Fruit fly (Drosophila melanogaster) whole organism, embryonic: ENCODE measurements around the gene Cpr30B.
A peak's percentile ranks its signal among the peaks of the same experiment; 100 is the strongest.

Experiments
- ATbp ChIP-seq: fragments of 200-800 bp; sonication (Bioruptor generic); optimal IDR thresholded peaks from 2 replicates; lab custom pipeline; 2017; ENCODE audit warnings: missing biosample characterization, mild to moderate bottlenecking, missing genetic modification characterization, missing genetic modification reagents
- CG11723 ChIP-seq: fragments of 200-800 bp; sonication (Bioruptor generic); optimal IDR thresholded peaks from 2 replicates; lab custom pipeline; 2017; ENCODE audit warnings: missing biosample characterization, mild to moderate bottlenecking, missing genetic modification characterization
- CG13287 ChIP-seq: fragments of 200-800 bp; sonication (Bioruptor generic); IDR thresholded peaks from 2 replicates; pipeline ENCODE4 v1.3.6; 2022; ENCODE audit warnings: missing biosample characterization, missing genetic modification characterization; ENCODE audit not compliant: partially characterized antibody
- CG14050 ChIP-seq: fragments of 200-800 bp; sonication (Bioruptor generic); IDR thresholded peaks from 3 replicates; pipeline ENCODE4 v1.3.6; 2022; ENCODE audit warnings: missing biosample characterization, missing genetic modification characterization
- CG1603 ChIP-seq: fragments of 200-800 bp; sonication (Bioruptor generic); optimal IDR thresholded peaks from 2 replicates; lab custom pipeline; 2019; ENCODE audit warnings: missing biosample characterization, mild to moderate bottlenecking, missing genetic modification characterization, moderate library complexity
- CG17568 ChIP-seq: fragments of 200-800 bp; sonication (Bioruptor generic); optimal IDR thresholded peaks from 2 replicates; lab custom pipeline; 2018; ENCODE audit warnings: missing biosample characterization, mild to moderate bottlenecking, missing genetic modification characterization, moderate library complexity
- CG17612 ChIP-seq: fragments of 200-800 bp; sonication (Bioruptor generic); IDR thresholded peaks from 2 replicates; pipeline ENCODE4 v1.3.6; 2022; ENCODE audit warnings: missing biosample characterization, missing genetic modification characterization
- CG17829 ChIP-seq: fragments of 200-800 bp; optimal IDR thresholded peaks from 2 replicates; lab custom pipeline; 2019; ENCODE audit warnings: missing biosample characterization, mild to moderate bottlenecking, missing genetic modification characterization, moderate library complexity
- CG32532 ChIP-seq: fragments of 200-800 bp; sonication (Bioruptor generic); IDR thresholded peaks from 2 replicates; pipeline ENCODE4 v1.3.6; 2022; ENCODE audit warnings: missing biosample characterization, missing genetic modification characterization
- CG34376 ChIP-seq: fragments of 200-800 bp; sonication (Bioruptor generic); optimal IDR thresholded peaks from 2 replicates; lab custom pipeline; 2018; ENCODE audit warnings: missing biosample characterization, mild to moderate bottlenecking, missing genetic modification characterization
- CG3726 ChIP-seq: fragments of 200-800 bp; sonication (Bioruptor generic); IDR thresholded peaks from 3 replicates; pipeline ENCODE4, ENCODE4 v1.3.6; 2022; ENCODE audit warnings: missing biosample characterization, missing genetic modification characterization
- CG4282 ChIP-seq: fragments of 200-800 bp; sonication (Bioruptor generic); optimal IDR thresholded peaks from 2 replicates; lab custom pipeline; 2016; ENCODE audit warnings: missing biosample characterization, missing genetic modification characterization
- CG4617 ChIP-seq: fragments of 200-800 bp; sonication (Bioruptor generic); optimal IDR thresholded peaks from 3 replicates; lab custom pipeline; 2016; ENCODE audit warnings: missing biosample characterization, missing genetic modification characterization, borderline replicate concordance
- CG8281 ChIP-seq: fragments of 200-800 bp; sonication (Bioruptor generic); optimal IDR thresholded peaks from 2 replicates; lab custom pipeline; 2018; ENCODE audit warnings: missing biosample characterization, mild to moderate bottlenecking, missing genetic modification characterization, moderate library complexity
- CG8765 ChIP-seq: fragments of 200-800 bp; sonication (Bioruptor generic); IDR thresholded peaks from 2 replicates; pipeline ENCODE4 v1.3.6; 2022; ENCODE audit warnings: missing biosample characterization, missing genetic modification characterization
- CG8944 ChIP-seq: fragments of 200-800 bp; sonication (Bioruptor generic); optimal IDR thresholded peaks from 3 replicates; lab custom pipeline; 2016; ENCODE audit warnings: missing biosample characterization, missing genetic modification characterization
- Camta ChIP-seq: fragments of 200-800 bp; sonication (Bioruptor generic); optimal IDR thresholded peaks from 2 replicates; lab custom pipeline; 2016; ENCODE audit warnings: missing biosample characterization, missing genetic modification characterization
- H15 ChIP-seq: fragments of 200-800 bp; sonication (Bioruptor generic); IDR thresholded peaks from 3 replicates; pipeline ENCODE4 v1.3.6; 2022; ENCODE audit warnings: missing biosample characterization, missing genetic modification characterization
- HHEX ChIP-seq: fragments of 200-800 bp; sonication (Bioruptor generic); optimal IDR thresholded peaks from 3 replicates; lab custom pipeline; 2017; ENCODE audit warnings: missing biosample characterization, mild to moderate bottlenecking, missing genetic modification characterization, missing genetic modification reagents
- HLH54F ChIP-seq: fragments of 200-800 bp; sonication (Bioruptor generic); optimal IDR thresholded peaks from 3 replicates; lab custom pipeline; 2016; ENCODE audit warnings: missing biosample characterization, missing genetic modification characterization
- Lhr ChIP-seq: fragments of 200-800 bp; sonication (Bioruptor generic); optimal IDR thresholded peaks from 3 replicates; lab custom pipeline; 2017; ENCODE audit warnings: mild to moderate bottlenecking, missing biosample characterization, missing genetic modification reagents, missing genetic modification characterization
- MESR4 ChIP-seq: fragments of 200-800 bp; sonication (Bioruptor generic); optimal IDR thresholded peaks from 2 replicates; lab custom pipeline; 2018; ENCODE audit warnings: missing biosample characterization, mild to moderate bottlenecking, missing genetic modification characterization, moderate library complexity
- Med ChIP-seq: fragments of 200-800 bp; sonication (Bioruptor generic); peaks from one replicate; lab custom pipeline; 2016; ENCODE audit warnings: missing biosample characterization, missing genetic modification characterization, mild to moderate bottlenecking, inconsistent platforms, moderate library complexity
- NC2α ChIP-seq: fragments of 200-800 bp; sonication (Bioruptor generic); optimal IDR thresholded peaks from 2 replicates; lab custom pipeline; 2016; ENCODE audit warnings: missing biosample characterization, missing genetic modification characterization
- Nf-YA ChIP-seq: fragments of 200-800 bp; sonication (Bioruptor generic); IDR thresholded peaks from 2 replicates; pipeline ENCODE4 v1.3.6; 2022; ENCODE audit warnings: missing biosample characterization, missing genetic modification characterization
- PHDP ChIP-seq: fragments of 200-800 bp; sonication (Bioruptor generic); optimal IDR thresholded peaks from 3 replicates; lab custom pipeline; 2018; ENCODE audit warnings: missing biosample characterization, mild to moderate bottlenecking, missing genetic modification characterization, moderate library complexity
- Poxn ChIP-seq: fragments of 200-800 bp; sonication (Bioruptor generic); IDR thresholded peaks from 2 replicates; pipeline ENCODE4 v1.3.6; 2022; ENCODE audit warnings: missing biosample characterization, missing genetic modification characterization
- Sin3A ChIP-seq: fragments of >200 bp; optimal IDR thresholded peaks from 2 replicates; lab custom pipeline; 2018
- Spps ChIP-seq: fragments of 200-800 bp; sonication (Bioruptor generic); optimal IDR thresholded peaks from 2 replicates; lab custom pipeline; 2018; ENCODE audit warnings: missing biosample characterization, mild to moderate bottlenecking, missing genetic modification characterization
- bsh ChIP-seq, 2 experiments: fragments of 200-800 bp; sonication (Bioruptor generic); optimal IDR thresholded peaks; 2 replicates each; lab custom pipeline; 2017 to 2018; ENCODE audit warnings: mild to moderate bottlenecking in 2 of 2, missing biosample characterization in 2 of 2, missing genetic modification characterization in 2 of 2, moderate library complexity in 1 of 2
- chn ChIP-seq: fragments of 200-800 bp; sonication (Bioruptor generic); optimal IDR thresholded peaks from 2 replicates; lab custom pipeline; 2016; ENCODE audit warnings: missing biosample characterization, missing genetic modification characterization
- cwo ChIP-seq: fragments of 200-800 bp; sonication (Bioruptor generic); optimal IDR thresholded peaks from 3 replicates; lab custom pipeline; 2017; ENCODE audit warnings: missing biosample characterization, missing genetic modification characterization, mild to moderate bottlenecking, moderate library complexity, missing genetic modification reagents
- ewg ChIP-seq: fragments of 200-800 bp; sonication (Bioruptor generic); optimal IDR thresholded peaks from 3 replicates; lab custom pipeline; 2017; ENCODE audit warnings: mild to moderate bottlenecking, missing biosample characterization, missing genetic modification reagents, missing genetic modification characterization
- fd64A ChIP-seq: fragments of 200-800 bp; sonication (Bioruptor generic); optimal IDR thresholded peaks from 3 replicates; lab custom pipeline; 2018; ENCODE audit warnings: missing biosample characterization, mild to moderate bottlenecking, missing genetic modification characterization
- fd96Cb ChIP-seq: fragments of 200-800 bp; sonication (Bioruptor generic); optimal IDR thresholded peaks from 2 replicates; lab custom pipeline; 2018; ENCODE audit warnings: missing biosample characterization, mild to moderate bottlenecking, missing genetic modification characterization, moderate library complexity
- gfzf ChIP-seq: fragments of 200-800 bp; sonication (Bioruptor generic); optimal IDR thresholded peaks from 2 replicates; lab custom pipeline; 2016; ENCODE audit warnings: missing biosample characterization, mild to moderate bottlenecking, missing genetic modification characterization, moderate library complexity
- gt ChIP-seq: fragments of 200-800 bp; sonication (Bioruptor generic); IDR thresholded peaks from 2 replicates; pipeline ENCODE4 v1.3.6; 2022; ENCODE audit warnings: missing biosample characterization, missing genetic modification characterization
- hkb ChIP-seq, 2 experiments: fragments of 200-800 bp in 1 of 2; fragments of >200 bp in 1 of 2; sonication (Bioruptor generic) in 1 of 2; IDR thresholded peaks in 1 of 2; optimal IDR thresholded peaks in 1 of 2; 2 replicates each; pipeline versions ENCODE4 v1.3.6 to Lab custom; 2017 to 2022; ENCODE audit warnings: missing biosample characterization in 1 of 2, missing genetic modification characterization in 1 of 2
- ken ChIP-seq: fragments of 200-800 bp; sonication (Bioruptor generic); IDR thresholded peaks from 3 replicates; pipeline ENCODE4 v1.3.6; 2022; ENCODE audit warnings: missing biosample characterization, missing genetic modification characterization
- maf-S ChIP-seq: fragments of 200-800 bp; sonication (Bioruptor generic); optimal IDR thresholded peaks from 2 replicates; lab custom pipeline; 2016; ENCODE audit warnings: missing biosample characterization, missing genetic modification characterization
- odd ChIP-seq: fragments of 200-800 bp; sonication (Bioruptor generic); optimal IDR thresholded peaks from 2 replicates; lab custom pipeline; 2017; ENCODE audit warnings: missing biosample characterization, mild to moderate bottlenecking, missing genetic modification characterization
- pho ChIP-seq: fragments of 200-800 bp; sonication (Bioruptor generic); optimal IDR thresholded peaks from 2 replicates; lab custom pipeline; 2016; ENCODE audit warnings: missing biosample characterization, missing genetic modification characterization
- prd ChIP-seq, 3 experiments: fragments of >200 bp in 2 of 3; fragments of 200-800 bp in 1 of 3; sonication (Bioruptor generic) in 1 of 3; optimal IDR thresholded peaks in 2 of 3; IDR thresholded peaks in 1 of 3; 2 replicates in 2 of 3; 3 replicates in 1 of 3; pipeline versions ENCODE4 v1.3.6 to Lab custom; 2017 to 2022; ENCODE audit warnings: missing biosample characterization in 1 of 3, missing genetic modification characterization in 1 of 3
- pros ChIP-seq: fragments of 200-800 bp; sonication (Bioruptor generic); optimal IDR thresholded peaks from 3 replicates; lab custom pipeline; 2019; ENCODE audit warnings: missing biosample characterization, mild to moderate bottlenecking, missing genetic modification characterization, moderate library complexity
- ranshi ChIP-seq: fragments of 200-800 bp; sonication (Bioruptor generic); IDR thresholded peaks from 2 replicates; pipeline ENCODE4 v1.3.6; 2022; ENCODE audit warnings: missing biosample characterization, missing genetic modification characterization
- sens ChIP-seq: fragments of 200-800 bp; sonication (Bioruptor generic); peaks from one replicate; lab custom pipeline; 2016; ENCODE audit warnings: missing biosample characterization, missing genetic modification characterization
- sens-2 ChIP-seq: fragments of 200-800 bp; sonication (Bioruptor generic); IDR thresholded peaks from 2 replicates; pipeline ENCODE4 v1.3.6; 2022; ENCODE audit warnings: missing biosample characterization, missing genetic modification characterization
- tx ChIP-seq: fragments of 200-800 bp; sonication (Bioruptor generic); optimal IDR thresholded peaks from 2 replicates; lab custom pipeline; 2016; ENCODE audit warnings: missing biosample characterization, missing genetic modification characterization
- zen2 ChIP-seq: fragments of 200-800 bp; sonication (Bioruptor generic); IDR thresholded peaks from 3 replicates; pipeline ENCODE4 v1.3.6; 2022; ENCODE audit warnings: missing biosample characterization, missing genetic modification characterization; ENCODE audit not compliant: partially characterized antibody

The Cpr30B gene

dm6 chr2L:9494663-9495417 lies 47.8 kb upstream of the Cpr30B start, which contains the start of gene Gdi (continued):
- TF ChIP-seq hkb (optimal IDR thresholded peaks at IDR 0.05; lab: Kevin White, UChicago) (no peak), hkb (GFP tag; IDR thresholded peaks at IDR 0.05; lab: Robert Waterston, UW) (0 out of 2 replicates have a peak, but pooled peaks have one; percentile 23), NC2α (GFP tag; lab: Kevin White, UChicago) (no peak), Spps (tag; lab: Kevin White, UChicago) (no peak), CG17568 (GFP tag; lab: Kevin White, UChicago) (no peak), ATbp (GFP tag; lab: Kevin White, UChicago) (no peak), gfzf (GFP tag; lab: Kevin White, UChicago) (no peak), CG8944 (GFP tag; lab: Kevin White, UChicago) (peak; percentile 40), bsh (GFP tag; optimal IDR thresholded peaks at IDR 0.05; lab: Kevin White, UChicago) (peak in 1 of 2 experiments; percentile 5), fd64A (no peak), Med (peak; percentile 87), sens (GFP tag; lab: Kevin White, UChicago) (peak; percentile 18), CG13287 (peak; percentile 44; the same call in 1 of the 2 replicates), CG32532 (GFP tag; lab: Robert Waterston, UW) (no peak), PHDP (peak; percentile 12), ranshi (no peak), CG4617 (GFP tag; lab: Kevin White, UChicago) (no peak), gt (no peak), Lhr (no peak), CG8765 (GFP tag; lab: Robert Waterston, UW) (no peak), CG17829 (tag; lab: Kevin White, UChicago) (no peak), H15 (no peak), chn (GFP tag; lab: Kevin White, UChicago) (peak; percentile 31), cwo (GFP tag; lab: Kevin White, UChicago) (no peak), Sin3A (lab: Kevin White, UChicago) (peak; percentile 29), tx (GFP tag; lab: Kevin White, UChicago) (no peak), MESR4 (GFP tag; lab: Kevin White, UChicago) (peak; percentile 48), maf-S (GFP tag; lab: Kevin White, UChicago) (peak; percentile 26), CG8281 (tag; lab: Kevin White, UChicago) (no peak), Camta (no peak), pho (GFP tag; lab: Kevin White, UChicago) (no peak), CG1603 (tag; lab: Kevin White, UChicago) (peak; percentile 65), CG17612 (no peak), sens-2 (GFP tag; lab: Robert Waterston, UW) (no peak), HLH54F (GFP tag; lab: Kevin White, UChicago) (peak; percentile 49), CG34376 (GFP tag; lab: Kevin White, UChicago) (no peak), fd96Cb (no peak), CG14050 (GFP tag; lab: Robert Waterston, UW) (no peak), zen2 (GFP tag; lab: Robert Waterston, UW) (no peak; the same call in 2 of the 3 replicates), Poxn (GFP tag; lab: Robert Waterston, UW) (no peak), ewg (GFP tag; lab: Kevin White, UChicago) (no peak), odd (GFP tag; lab: Kevin White, UChicago) (no peak), CG4282 (GFP tag; lab: Kevin White, UChicago) (no peak), prd (optimal IDR thresholded peaks at IDR 0.05; lab: Kevin White, UChicago) (no peak), prd (GFP tag; IDR thresholded peaks at IDR 0.05; lab: Robert Waterston, UW) (peak; percentile 19; the same call in 1 of the 3 replicates), HHEX (GFP tag; lab: Kevin White, UChicago) (no peak), CG3726 (no peak), pros (no peak), Nf-YA (GFP tag; lab: Robert Waterston, UW) (no peak), CG11723 (GFP tag; lab: Kevin White, UChicago) (no peak), ken (GFP tag; lab: Robert Waterston, UW) (no peak)
